Worm (Caenorhabditis elegans) whole organism, young adult: ENCODE measurements around the gene che-2.

Source experiments
- B0336.3 ChIP-seq: fragments of 200-800 bp; sonication (Bioruptor generic); IDR thresholded peaks from 2 replicates; pipeline ENCODE4 v1.3.6; 2022; ENCODE audit warnings: missing genetic modification characterization, missing compliant biosample characterization
- D2030.7 ChIP-seq: fragments of 200-800 bp; sonication (Bioruptor generic); IDR thresholded peaks from 2 replicates; pipeline ENCODE4 v1.3.6; 2022; ENCODE audit warnings: missing genetic modification reagents, missing genetic modification characterization, missing compliant biosample characterization
- F39B2.1 ChIP-seq: fragments of 200-800 bp; sonication (Bioruptor generic); IDR thresholded peaks from 2 replicates; pipeline ENCODE4 v1.3.6; 2022; ENCODE audit warnings: missing genetic modification reagents, missing genetic modification characterization, missing compliant biosample characterization
- F49E8.2 ChIP-seq: sonication (generic microtip); optimal IDR thresholded peaks from 3 replicates; lab custom pipeline; 2017; ENCODE audit warnings: missing genetic modification characterization, mild to moderate bottlenecking, missing compliant biosample characterization, antibody characterized with exemption, moderate library complexity; ENCODE audit not compliant: insufficient read depth
- F57A8.1 ChIP-seq: fragments of 200-800 bp; sonication (Bioruptor generic); optimal IDR thresholded peaks from 2 replicates; lab custom pipeline; 2018; ENCODE audit warnings: mild to moderate bottlenecking, missing genetic modification characterization, moderate library complexity, missing compliant biosample characterization
- K11D2.4 ChIP-seq: fragments of 200-800 bp; sonication (Bioruptor generic); IDR thresholded peaks from 2 replicates; pipeline ENCODE4 v1.3.6; 2022; ENCODE audit warnings: missing genetic modification reagents, missing genetic modification characterization, missing compliant biosample characterization
- ama-1 ChIP-seq, 3 experiments: fragments of 150-350 bp in 1 of 3; sonication (generic microtip) in 2 of 3; optimal IDR thresholded peaks; 2 replicates each; lab custom pipeline; 2014 to 2018; ENCODE audit warnings: missing biosample characterization in 2 of 3, missing genetic modification characterization in 2 of 3, missing genetic modification reagents in 2 of 3
- attf-3 ChIP-seq: fragments of 200-800 bp; sonication (Bioruptor generic); conservative IDR thresholded peaks from 2 replicates; pipeline ENCODE4 v1.3.6; 2022; ENCODE audit warnings: missing genetic modification reagents, missing genetic modification characterization, missing compliant biosample characterization
- bed-1 ChIP-seq: fragments of 200-800 bp; sonication (Bioruptor generic); IDR thresholded peaks from 2 replicates; pipeline ENCODE4 v1.3.6; 2022; ENCODE audit warnings: missing genetic modification reagents, missing genetic modification characterization, missing compliant biosample characterization
- ccch-3 ChIP-seq: fragments of 200-800 bp; sonication (Bioruptor generic); optimal IDR thresholded peaks from 2 replicates; lab custom pipeline; 2018; ENCODE audit warnings: mild to moderate bottlenecking, missing genetic modification characterization, missing compliant biosample characterization
- ceh-58 ChIP-seq: fragments of 200-800 bp; sonication (Bioruptor generic); IDR thresholded peaks from 2 replicates; pipeline ENCODE4 v1.3.6; 2022; ENCODE audit warnings: missing genetic modification characterization, missing compliant biosample characterization
- egrh-3 ChIP-seq: fragments of 200-800 bp; sonication (Bioruptor generic); IDR thresholded peaks from 2 replicates; pipeline ENCODE4 v1.3.6; 2022; ENCODE audit warnings: missing genetic modification reagents, missing genetic modification characterization, missing compliant biosample characterization
- gei-17 ChIP-seq: fragments of 200-800 bp; sonication (Bioruptor generic); optimal IDR thresholded peaks from 2 replicates; lab custom pipeline; 2018; ENCODE audit warnings: mild to moderate bottlenecking, missing genetic modification characterization, missing compliant biosample characterization
- him-1 ChIP-seq: sonication (generic microtip); optimal IDR thresholded peaks from 2 replicates; lab custom pipeline; 2016; ENCODE audit warnings: missing genotype, missing genetic modification reagents, missing genetic modification characterization, missing compliant biosample characterization
- hmg-1.2 ChIP-seq: fragments of 200-800 bp; sonication (Bioruptor generic); IDR thresholded peaks from 2 replicates; pipeline ENCODE4 v1.3.6; 2022; ENCODE audit warnings: missing genetic modification reagents, missing genetic modification characterization, missing compliant biosample characterization
- hmg-20 ChIP-seq: fragments of 200-800 bp; sonication (Bioruptor generic); IDR thresholded peaks from 2 replicates; pipeline ENCODE4 v1.3.6; 2022; ENCODE audit warnings: missing genetic modification reagents, missing genetic modification characterization, missing compliant biosample characterization
- let-526 ChIP-seq: fragments of 200-800 bp; sonication (Bioruptor generic); IDR thresholded peaks from 2 replicates; pipeline ENCODE4 v1.3.6; 2022; ENCODE audit warnings: missing genetic modification reagents, missing genetic modification characterization, missing compliant biosample characterization
- lin-26 ChIP-seq: fragments of 200-800 bp; sonication (Bioruptor generic); IDR thresholded peaks from 2 replicates; pipeline ENCODE4 v1.3.6; 2022; ENCODE audit warnings: missing genetic modification reagents, missing genetic modification characterization, missing compliant biosample characterization
- madf-10 ChIP-seq: sonication (generic microtip); optimal IDR thresholded peaks from 2 replicates; lab custom pipeline; 2016; ENCODE audit warnings: mild to moderate bottlenecking, missing genetic modification characterization, missing compliant biosample characterization
- madf-3 ChIP-seq: fragments of 200-800 bp; sonication (Bioruptor generic); IDR thresholded peaks from 2 replicates; pipeline ENCODE4 v1.3.6; 2022; ENCODE audit warnings: missing genetic modification reagents, missing genetic modification characterization, missing compliant biosample characterization
- mcd-1 ChIP-seq: fragments of 200-800 bp; sonication (Bioruptor generic); IDR thresholded peaks from 2 replicates; pipeline ENCODE4 v1.3.6; 2022; ENCODE audit warnings: missing genetic modification reagents, missing genetic modification characterization, missing compliant biosample characterization
- nfyb-1 ChIP-seq: fragments of 200-800 bp; sonication (Bioruptor generic); IDR thresholded peaks from 2 replicates; pipeline ENCODE4 v1.3.6; 2022; ENCODE audit warnings: missing genetic modification reagents, missing genetic modification characterization, missing compliant biosample characterization
- nhr-120 ChIP-seq: fragments of 200-800 bp; sonication (Bioruptor generic); IDR thresholded peaks from 2 replicates; pipeline ENCODE4 v1.3.6; 2022; ENCODE audit warnings: missing genetic modification characterization, missing compliant biosample characterization
- pha-4 ChIP-seq: fragments of 150-350 bp; sonication (generic microtip); optimal IDR thresholded peaks from 2 replicates; lab custom pipeline; 2014; ENCODE audit warnings: missing biosample characterization, missing genetic modification reagents, missing genetic modification characterization
- rec-8 ChIP-seq, 2 experiments: sonication (generic microtip); optimal IDR thresholded peaks; 2 replicates each; lab custom pipeline; 2016; ENCODE audit warnings: mild to moderate bottlenecking in 2 of 2, missing genetic modification characterization in 2 of 2, missing genetic modification reagents in 2 of 2, missing genotype in 2 of 2, missing biosample characterization in 1 of 2, missing compliant biosample characterization in 1 of 2, moderate library complexity in 1 of 2
- repo-1 ChIP-seq: sonication (generic microtip); optimal IDR thresholded peaks from 2 replicates; lab custom pipeline; 2017; ENCODE audit warnings: mild to moderate bottlenecking, missing genetic modification characterization, missing compliant biosample characterization
- snpc-4 ChIP-seq, 5 experiments: fragments of 150-350 bp in 1 of 5; sonication (generic microtip) in 4 of 5; optimal IDR thresholded peaks; 2 replicates each; lab custom pipeline; 2014 to 2018; ENCODE audit warnings: missing genetic modification characterization in 5 of 5, missing biosample characterization in 3 of 5, antibody characterized with exemption in 2 of 5, mild to moderate bottlenecking in 2 of 5, missing compliant biosample characterization in 2 of 5, missing genotype in 2 of 5, moderate library complexity in 2 of 5, missing genetic modification reagents in 1 of 5
- tbx-9 ChIP-seq: sonication (generic microtip); optimal IDR thresholded peaks from 2 replicates; lab custom pipeline; 2016; ENCODE audit warnings: borderline replicate concordance, missing genetic modification characterization, inconsistent platforms, missing compliant biosample characterization
- xnd-1 ChIP-seq: sonication (generic microtip); optimal IDR thresholded peaks from 2 replicates; lab custom pipeline; 2016; ENCODE audit warnings: missing genotype, missing genetic modification reagents, missing genetic modification characterization, missing compliant biosample characterization
- zfh-2 ChIP-seq: fragments of 200-800 bp; sonication (Bioruptor generic); conservative IDR thresholded peaks from 2 replicates; pipeline ENCODE4 v1.3.6; 2022; ENCODE audit warnings: missing genetic modification reagents, missing genetic modification characterization, missing compliant biosample characterization
- ztf-26 ChIP-seq: sonication (generic microtip); optimal IDR thresholded peaks from 2 replicates; lab custom pipeline; 2017; ENCODE audit warnings: missing genetic modification characterization, missing compliant biosample characterization
- ztf-28 ChIP-seq: fragments of 200-800 bp; sonication (Bioruptor generic); IDR thresholded peaks from 2 replicates; pipeline ENCODE4 v1.3.6; 2022; ENCODE audit warnings: missing genetic modification reagents, missing genetic modification characterization, missing compliant biosample characterization

Gene che-2

DNA sequence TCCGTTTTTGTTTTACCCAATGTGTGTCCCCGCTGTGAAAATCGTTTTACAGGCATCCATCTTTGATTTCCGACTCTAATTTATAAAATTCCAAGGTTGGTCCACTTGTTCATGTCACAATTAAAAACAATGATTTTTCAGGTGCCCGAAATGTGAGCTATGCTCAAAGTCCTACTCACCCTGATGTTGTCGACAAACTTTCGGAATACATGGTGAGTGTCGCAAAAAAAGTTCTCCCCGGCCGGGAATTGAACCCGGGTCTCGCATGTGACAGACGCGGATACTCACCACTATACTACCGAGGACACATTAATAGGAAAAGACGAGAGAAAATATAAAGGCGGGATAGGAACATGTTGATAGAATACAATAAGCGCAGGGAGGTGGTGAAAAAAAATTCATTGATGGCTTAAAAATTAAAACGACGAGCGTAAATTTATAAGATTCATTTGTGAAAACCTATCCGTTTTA, 8.4 kb downstream of the che-2 start, which contains the start of gene egl-17 (continued):
- peak; percentile 88 for TF ChIP-seq madf-10 (tag; lab: Kevin White, UChicago)
- TF ChIP-seq xnd-1 (tag; lab: Kevin White, UChicago) = no peak
- peak; percentile 90 to 92 for TF ChIP-seq rec-8 (tag; optimal IDR thresholded peaks at IDR 0.05; lab: Kevin White, UChicago)
- peak; percentile 94 for TF ChIP-seq lin-26
- peak; percentile 83 for TF ChIP-seq repo-1
- TF ChIP-seq bed-1 = 0 out of 2 replicates have a peak, but pooled peaks have one; percentile 83
- TF ChIP-seq mcd-1 (GFP tag; lab: Robert Waterston, UW) = peak; percentile 68
- TF ChIP-seq D2030.7 (GFP tag; lab: Robert Waterston, UW) = peak; percentile 78
- peak; percentile 88 for TF ChIP-seq ccch-3
- TF ChIP-seq attf-3 (GFP tag; lab: Robert Waterston, UW) = peak; percentile 44; the same call in 1 of the 2 replicates
- no peak; the same call in 1 of the 2 replicates for TF ChIP-seq zfh-2
- peak; percentile 82 for TF ChIP-seq ztf-26 (tag; lab: Kevin White, UChicago)
- TF ChIP-seq ceh-58 (GFP tag; lab: Robert Waterston, UW) = 0 out of 2 replicates have a peak, but pooled peaks have one; percentile 76
- no peak for TF ChIP-seq madf-3 (GFP tag; lab: Robert Waterston, UW)
- peak; percentile 66 for TF ChIP-seq K11D2.4 (GFP tag; lab: Robert Waterston, UW)

DNA sequence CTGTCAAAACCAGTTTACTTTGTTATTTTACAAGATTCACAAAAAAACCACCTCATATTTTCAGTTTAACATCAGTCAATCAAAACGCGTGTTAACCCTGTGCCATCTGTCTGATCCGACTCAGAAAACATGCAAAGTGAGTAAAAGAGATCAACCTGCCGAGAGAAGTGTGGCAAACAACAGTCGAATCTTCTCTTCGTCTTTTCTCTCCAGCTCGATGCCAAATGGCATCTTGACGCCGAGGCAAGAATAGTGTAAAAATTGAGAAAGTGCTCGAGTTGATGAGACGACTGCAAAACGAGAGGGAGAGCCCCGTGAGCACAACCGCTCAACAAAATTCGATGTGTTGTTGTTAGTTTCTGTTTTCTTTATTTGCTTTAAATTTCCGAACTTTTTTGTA, 11.7 kb downstream of the che-2 start, which contains the start of gene B0310.1:
Gene B0310.1 (plus strand): TSS at position 310 of the 400 bp plus-strand sequence.
- TF ChIP-seq egrh-3 (GFP tag; lab: Robert Waterston, UW) (no peak), nhr-120 (no peak), hmg-1.2 (GFP tag; lab: Robert Waterston, UW) (no peak), ama-1 (optimal IDR thresholded peaks at IDR 0.05; lab: Kevin White, UChicago) (no peak), ama-1 (GFP tag; optimal IDR thresholded peaks at IDR 0.05; lab: Kevin White, UChicago) (no peak), pha-4 (tag; lab: Kevin White, UChicago) (no peak)

DNA sequence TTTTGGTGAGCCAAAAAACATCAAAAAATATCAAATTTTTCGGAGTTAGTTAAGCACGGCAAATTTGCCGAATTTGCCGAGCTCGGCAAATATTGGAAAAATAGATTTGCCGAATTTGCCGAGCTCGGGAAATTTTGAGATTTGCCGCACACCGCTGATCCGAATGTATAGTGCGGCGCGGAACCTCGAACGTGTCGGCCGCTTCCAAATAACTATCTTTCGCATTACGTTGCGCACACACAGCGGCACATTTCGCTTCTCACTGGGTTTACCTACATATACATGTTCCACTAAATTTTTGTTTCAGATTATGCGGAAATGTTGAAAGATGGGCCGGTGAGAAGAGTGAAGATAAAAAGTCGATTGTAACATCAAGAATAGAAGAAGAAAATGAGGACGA, 15.5 kb downstream of the che-2 start:
- TF ChIP-seq nfyb-1 (GFP tag; lab: Robert Waterston, UW) (no peak), snpc-4 (GFP tag; optimal IDR thresholded peaks at IDR 0.05; lab: Kevin White, UChicago) (no peak), snpc-4 (tag; optimal IDR thresholded peaks at IDR 0.05; lab: Kevin White, UChicago) (peak in 2 of 4 experiments; percentile 61 to 78), hmg-1.2 (GFP tag; lab: Robert Waterston, UW) (peak; percentile 22; the same call in 1 of the 2 replicates), attf-3 (GFP tag; lab: Robert Waterston, UW) (no peak)

DNA sequence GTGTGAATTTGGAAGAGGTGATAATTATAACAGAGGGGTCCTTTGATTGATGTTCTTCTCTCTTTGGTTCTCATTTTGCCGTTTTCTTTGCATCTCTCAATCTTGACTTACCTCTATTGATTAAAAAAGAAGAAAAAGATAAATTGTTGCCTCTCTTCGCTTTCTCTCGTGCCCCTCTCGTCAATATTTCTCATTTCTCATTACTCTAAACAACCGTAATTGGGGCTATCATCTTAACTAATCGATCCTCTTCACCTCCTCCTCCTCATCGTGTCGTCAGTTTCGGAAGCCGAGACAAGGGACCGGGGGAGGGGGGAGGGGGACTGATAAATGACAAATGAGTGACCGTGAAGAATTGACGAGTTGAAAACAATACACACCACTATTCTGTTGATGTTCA, 17.4 kb downstream of the che-2 start:
- no peak for TF ChIP-seq F39B2.1 (GFP tag; lab: Robert Waterston, UW)
- no peak for TF ChIP-seq let-526 (GFP tag; lab: Robert Waterston, UW)
- TF ChIP-seq ccch-3 = no peak
- no peak for TF ChIP-seq ceh-58 (GFP tag; lab: Robert Waterston, UW)
- no peak for TF ChIP-seq repo-1
- no peak for TF ChIP-seq F57A8.1
- TF ChIP-seq ztf-28 (GFP tag; lab: Robert Waterston, UW) = no peak
- no peak for TF ChIP-seq gei-17
- TF ChIP-seq F49E8.2 = no peak
- TF ChIP-seq him-1 (tag; lab: Kevin White, UChicago) = no peak
- no peak for TF ChIP-seq B0336.3 (GFP tag; lab: Robert Waterston, UW)
- TF ChIP-seq tbx-9 = no peak
- no peak for TF ChIP-seq hmg-20 (GFP tag; lab: Robert Waterston, UW)
